Worm (Caenorhabditis elegans) whole organism, midembryonic: ENCODE results near the gene elpc-3.

ENCODE experiments used
- T22C8.4 ChIP-seq: fragments of 200-800 bp; sonication (Bioruptor generic); IDR thresholded peaks from 2 replicates; pipeline ENCODE4 v1.3.6; 2022; ENCODE audit warnings: missing genetic modification characterization, missing compliant biosample characterization
- cog-1 ChIP-seq: sonication (generic microtip); optimal IDR thresholded peaks from 2 replicates; lab custom pipeline; 2016; ENCODE audit warnings: missing genetic modification characterization, missing compliant biosample characterization
- flt-1 ChIP-seq: fragments of 200-800 bp; sonication (Bioruptor generic); IDR thresholded peaks from 2 replicates; pipeline ENCODE4 v1.3.6; 2022; ENCODE audit warnings: missing genetic modification characterization, missing compliant biosample characterization
- klf-2 ChIP-seq: fragments of 200-800 bp; sonication (Bioruptor generic); conservative IDR thresholded peaks from 2 replicates; pipeline ENCODE4 v1.3.6; 2022; ENCODE audit warnings: missing genetic modification reagents, missing genetic modification characterization, missing compliant biosample characterization
- ztf-23 ChIP-seq: fragments of 200-800 bp; sonication (Bioruptor generic); IDR thresholded peaks from 2 replicates; pipeline ENCODE4 v1.3.6; 2022; ENCODE audit warnings: missing genetic modification reagents, missing genetic modification characterization, missing compliant biosample characterization
- ztf-29 ChIP-seq: fragments of 200-800 bp; sonication (Bioruptor generic); IDR thresholded peaks from 2 replicates; pipeline ENCODE4 v1.3.6; 2022; ENCODE audit warnings: missing genetic modification reagents, missing genetic modification characterization, missing compliant biosample characterization

DNA sequence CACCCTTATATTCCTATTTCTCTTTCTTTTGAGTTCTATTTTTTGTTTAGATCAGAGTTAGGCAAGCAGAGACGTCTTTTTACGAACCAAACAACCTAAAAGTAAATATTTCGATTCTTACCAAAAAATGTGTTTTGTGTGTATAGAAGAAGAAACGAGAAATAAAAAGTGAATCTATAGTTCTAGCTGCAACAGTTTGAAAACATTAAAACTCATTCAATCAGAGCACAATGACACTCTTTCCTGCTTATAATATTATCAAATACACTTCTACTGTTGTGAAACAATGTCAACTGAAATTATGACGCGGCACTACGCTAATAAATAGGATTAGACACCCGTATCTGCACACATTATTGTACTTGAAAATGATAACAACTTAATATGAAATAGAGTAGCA is 14.6 kb upstream of the elpc-3 start, which contains the start of gene ZK836.3:
- TF ChIP-seq klf-2, result no peak
- no peak for TF ChIP-seq flt-1
- no peak for TF ChIP-seq ztf-29
- TF ChIP-seq cog-1, result no peak
- TF ChIP-seq T22C8.4 (GFP tag; lab: Robert Waterston, UW), result no peak
- no peak for TF ChIP-seq ztf-23 (GFP tag; lab: Robert Waterston, UW)
